Worm (Caenorhabditis elegans) whole organism, L4 larva: Measurements from ENCODE around the gene irld-55.

Experiments used
- F26F4.8 ChIP-seq: fragments of 200-800 bp; sonication (Bioruptor generic); conservative IDR thresholded peaks from 2 replicates; pipeline ENCODE4 v1.3.6; 2022; ENCODE audit warnings: missing genetic modification characterization, missing compliant biosample characterization
- F44E2.7 ChIP-seq: fragments of 200-800 bp; sonication (Bioruptor generic); IDR thresholded peaks from 2 replicates; pipeline ENCODE4 v2.1.2; 2022; ENCODE audit warnings: missing genetic modification characterization, missing compliant biosample characterization
- R02D3.7 ChIP-seq: fragments of 150-350 bp; sonication (generic microtip); optimal IDR thresholded peaks from 3 replicates; lab custom pipeline; 2014; ENCODE audit warnings: missing biosample characterization, missing genetic modification characterization
- ZK546.5 ChIP-seq, 2 experiments: sonication (generic microtip); optimal IDR thresholded peaks; 2 replicates each; lab custom pipeline; 2017; ENCODE audit warnings: missing biosample characterization in 2 of 2, missing genetic modification characterization in 2 of 2
- aha-1 ChIP-seq: fragments of 150-350 bp; peaks from one replicate; lab custom pipeline; 2014; ENCODE audit warnings: missing biosample characterization, missing genetic modification characterization
- ceh-62 ChIP-seq: sonication (generic microtip); optimal IDR thresholded peaks from 2 replicates; lab custom pipeline; 2017; ENCODE audit warnings: missing biosample characterization, missing genetic modification characterization
- ceh-82 ChIP-seq: sonication (generic microtip); optimal IDR thresholded peaks from 2 replicates; lab custom pipeline; 2017; ENCODE audit warnings: missing biosample characterization, missing genetic modification characterization
- cey-2 ChIP-seq: sonication (generic microtip); optimal IDR thresholded peaks from 3 replicates; lab custom pipeline; 2017; ENCODE audit warnings: missing genetic modification characterization, mild to moderate bottlenecking, missing compliant biosample characterization, antibody characterized with exemption, borderline replicate concordance; ENCODE audit not compliant: insufficient read depth
- daf-16 ChIP-seq, 3 experiments: sonication (generic microtip); optimal IDR thresholded peaks; 2 replicates each; lab custom pipeline; 2016 to 2017; ENCODE audit warnings: missing genetic modification characterization in 3 of 3, missing genetic modification reagents in 3 of 3, mild to moderate bottlenecking in 2 of 3, missing compliant biosample characterization in 2 of 3, missing biosample characterization in 1 of 3, moderate library complexity in 1 of 3
- daf-19 ChIP-seq: fragments of 200-800 bp; sonication (Bioruptor generic); conservative IDR thresholded peaks from 2 replicates; pipeline ENCODE4 v1.3.6; 2022; ENCODE audit warnings: missing genetic modification characterization, missing compliant biosample characterization
- dmd-6 ChIP-seq: fragments of 200-800 bp; sonication (Bioruptor generic); IDR thresholded peaks from 2 replicates; pipeline ENCODE4 v1.3.6; 2022; ENCODE audit warnings: missing genetic modification reagents, missing genetic modification characterization, missing compliant biosample characterization
- dpl-1 ChIP-seq: fragments of 150-350 bp; optimal IDR thresholded peaks from 2 replicates; lab custom pipeline; 2014; ENCODE audit warnings: missing biosample characterization, missing genetic modification reagents, missing genetic modification characterization
- dve-1 ChIP-seq: sonication (generic microtip); optimal IDR thresholded peaks from 2 replicates; lab custom pipeline; 2017; ENCODE audit warnings: antibody characterized with exemption, mild to moderate bottlenecking, missing genetic modification characterization, missing compliant biosample characterization; ENCODE audit not compliant: insufficient read depth
- egl-27 ChIP-seq: sonication (generic microtip); optimal IDR thresholded peaks from 3 replicates; lab custom pipeline; 2017; ENCODE audit warnings: missing biosample characterization, missing genetic modification reagents, missing genetic modification characterization
- fkh-10 ChIP-seq: fragments of 150-350 bp; optimal IDR thresholded peaks from 2 replicates; lab custom pipeline; 2014; ENCODE audit warnings: missing biosample characterization, missing genetic modification reagents, missing genetic modification characterization
- hif-1 ChIP-seq, 2 experiments: sonication (generic microtip); optimal IDR thresholded peaks; 2 replicates each; lab custom pipeline; 2016 to 2017; ENCODE audit warnings: missing compliant biosample characterization in 2 of 2, missing genetic modification characterization in 2 of 2, missing genetic modification reagents in 2 of 2, missing genotype in 2 of 2, mild to moderate bottlenecking in 1 of 2
- hlh-30 ChIP-seq: sonication (generic microtip); optimal IDR thresholded peaks from 2 replicates; lab custom pipeline; 2017; ENCODE audit warnings: antibody characterized with exemption, mild to moderate bottlenecking, missing genetic modification characterization, missing compliant biosample characterization; ENCODE audit not compliant: insufficient read depth
- jun-1 ChIP-seq: fragments of 150-350 bp; optimal IDR thresholded peaks from 2 replicates; lab custom pipeline; 2014; ENCODE audit warnings: missing biosample characterization, missing genetic modification reagents, missing genetic modification characterization
- lin-15B ChIP-seq: fragments of 150-350 bp; sonication (generic microtip); optimal IDR thresholded peaks from 3 replicates; lab custom pipeline; 2014; ENCODE audit warnings: missing biosample characterization, missing genetic modification characterization
- lin-29 ChIP-seq: fragments of 200-800 bp; sonication (Bioruptor generic); IDR thresholded peaks from 2 replicates; pipeline ENCODE4 v1.3.6; 2022; ENCODE audit warnings: missing genetic modification reagents, missing genetic modification characterization, missing compliant biosample characterization
- lsy-2 ChIP-seq, 2 experiments: fragments of 150-350 bp in 1 of 2; sonication (generic microtip) in 1 of 2; optimal IDR thresholded peaks; 2 replicates each; lab custom pipeline; 2014 to 2017; ENCODE audit warnings: missing biosample characterization in 2 of 2, missing genetic modification characterization in 2 of 2
- madf-5 ChIP-seq, 2 experiments: fragments of 200-800 bp; sonication (Bioruptor generic); IDR thresholded peaks; 2 replicates each; pipeline ENCODE4 v1.3.6; 2022; ENCODE audit warnings: missing compliant biosample characterization in 2 of 2, missing genetic modification characterization in 2 of 2
- mdl-1 ChIP-seq, 2 experiments: fragments of 150-350 bp in 1 of 2; sonication (generic microtip) in 1 of 2; optimal IDR thresholded peaks; 2 replicates each; lab custom pipeline; 2014 to 2017; ENCODE audit warnings: missing biosample characterization in 2 of 2, missing genetic modification characterization in 2 of 2
- mdt-29 ChIP-seq: fragments of 200-800 bp; sonication (Bioruptor generic); IDR thresholded peaks from 2 replicates; pipeline ENCODE4 v1.3.6; 2022; ENCODE audit warnings: missing genetic modification reagents, missing genetic modification characterization, missing compliant biosample characterization
- mes-2 ChIP-seq: sonication (generic microtip); optimal IDR thresholded peaks from 2 replicates; lab custom pipeline; 2016; ENCODE audit warnings: missing genotype, mild to moderate bottlenecking, missing genetic modification characterization, missing compliant biosample characterization; ENCODE audit not compliant: poor library complexity, severe bottlenecking
- mxl-2 ChIP-seq: fragments of 200-800 bp; sonication (Bioruptor generic); conservative IDR thresholded peaks from 2 replicates; pipeline ENCODE4 v1.3.6; 2022; ENCODE audit warnings: missing genetic modification reagents, missing genetic modification characterization, missing compliant biosample characterization
- nhr-11 ChIP-seq: fragments of 150-350 bp; optimal IDR thresholded peaks from 2 replicates; lab custom pipeline; 2014; ENCODE audit warnings: missing biosample characterization, missing genetic modification characterization
- nhr-111 ChIP-seq: fragments of 200-800 bp; sonication (Bioruptor generic); optimal IDR thresholded peaks from 2 replicates; lab custom pipeline; 2018; ENCODE audit warnings: mild to moderate bottlenecking, missing genetic modification characterization, missing compliant biosample characterization
- nhr-237 ChIP-seq: sonication (generic microtip); optimal IDR thresholded peaks from 2 replicates; lab custom pipeline; 2017; ENCODE audit warnings: missing biosample characterization, missing genetic modification characterization
- nhr-28 ChIP-seq: fragments of 150-350 bp; optimal IDR thresholded peaks from 2 replicates; lab custom pipeline; 2014; ENCODE audit warnings: missing biosample characterization, missing genetic modification characterization
- nhr-76 ChIP-seq: fragments of 150-350 bp; optimal IDR thresholded peaks from 2 replicates; lab custom pipeline; 2014; ENCODE audit warnings: missing biosample characterization, missing genetic modification characterization
- nhr-77 ChIP-seq: fragments of 150-350 bp; optimal IDR thresholded peaks from 2 replicates; lab custom pipeline; 2014; ENCODE audit warnings: missing biosample characterization, missing genetic modification characterization
- pha-4 ChIP-seq, 2 experiments: fragments of 150-350 bp in 1 of 2; fragments of 200-800 bp in 1 of 2; sonication (Bioruptor generic) in 1 of 2; IDR thresholded peaks in 1 of 2; optimal IDR thresholded peaks in 1 of 2; 2 replicates each; pipeline versions ENCODE4 v1.3.6 to Lab custom; 2014 to 2022; ENCODE audit warnings: missing genetic modification characterization in 2 of 2, missing genetic modification reagents in 2 of 2, missing biosample characterization in 1 of 2, missing compliant biosample characterization in 1 of 2
- php-3 ChIP-seq: fragments of 200-800 bp; sonication (Bioruptor generic); IDR thresholded peaks from 2 replicates; pipeline ENCODE4 v1.3.6; 2022; ENCODE audit warnings: missing genetic modification reagents, missing genetic modification characterization, missing compliant biosample characterization
- pqm-1 ChIP-seq: sonication (generic microtip); optimal IDR thresholded peaks from 2 replicates; lab custom pipeline; 2017; ENCODE audit warnings: missing biosample characterization, missing genetic modification characterization
- saeg-2 ChIP-seq: fragments of 200-800 bp; sonication (Bioruptor generic); IDR thresholded peaks from 2 replicates; pipeline ENCODE4 v1.3.6; 2022; ENCODE audit warnings: missing genetic modification reagents, missing genetic modification characterization, missing compliant biosample characterization
- sdz-12 ChIP-seq: fragments of 200-800 bp; sonication (Bioruptor generic); optimal IDR thresholded peaks from 2 replicates; lab custom pipeline; 2018; ENCODE audit warnings: mild to moderate bottlenecking, missing genetic modification characterization, missing compliant biosample characterization
- spr-3 ChIP-seq: fragments of 200-800 bp; sonication (Bioruptor generic); optimal IDR thresholded peaks from 2 replicates; lab custom pipeline; 2018; ENCODE audit warnings: mild to moderate bottlenecking, missing genetic modification characterization, missing compliant biosample characterization
- tag-97 ChIP-seq: fragments of 200-800 bp; sonication (Bioruptor generic); IDR thresholded peaks from 2 replicates; pipeline ENCODE4 v1.3.6; 2022; ENCODE audit warnings: missing genetic modification characterization, missing compliant biosample characterization
- tra-1 ChIP-seq: fragments of 200-800 bp; sonication (Bioruptor generic); IDR thresholded peaks from 2 replicates; pipeline ENCODE4 v1.3.6; 2022; ENCODE audit warnings: missing genetic modification reagents, missing genetic modification characterization, missing compliant biosample characterization
- zag-1 ChIP-seq: fragments of 150-350 bp; optimal IDR thresholded peaks from 2 replicates; lab custom pipeline; 2014; ENCODE audit warnings: missing biosample characterization, missing genetic modification characterization
- zfp-2 ChIP-seq: sonication (generic microtip); optimal IDR thresholded peaks from 2 replicates; lab custom pipeline; 2016; ENCODE audit warnings: mild to moderate bottlenecking, missing genetic modification characterization, missing compliant biosample characterization
- zfp-3 ChIP-seq: fragments of 200-800 bp; sonication (Bioruptor generic); conservative IDR thresholded peaks from 2 replicates; pipeline ENCODE4 v1.3.6; 2022; ENCODE audit warnings: missing genetic modification reagents, missing genetic modification characterization, missing compliant biosample characterization
- ztf-11 ChIP-seq: fragments of 150-350 bp; optimal IDR thresholded peaks from 2 replicates; lab custom pipeline; 2014; ENCODE audit warnings: missing biosample characterization, missing genetic modification characterization
- ztf-7 ChIP-seq: fragments of 150-350 bp; optimal IDR thresholded peaks from 2 replicates; lab custom pipeline; 2014; ENCODE audit warnings: missing biosample characterization, missing genetic modification characterization

Gene irld-55

DNA sequence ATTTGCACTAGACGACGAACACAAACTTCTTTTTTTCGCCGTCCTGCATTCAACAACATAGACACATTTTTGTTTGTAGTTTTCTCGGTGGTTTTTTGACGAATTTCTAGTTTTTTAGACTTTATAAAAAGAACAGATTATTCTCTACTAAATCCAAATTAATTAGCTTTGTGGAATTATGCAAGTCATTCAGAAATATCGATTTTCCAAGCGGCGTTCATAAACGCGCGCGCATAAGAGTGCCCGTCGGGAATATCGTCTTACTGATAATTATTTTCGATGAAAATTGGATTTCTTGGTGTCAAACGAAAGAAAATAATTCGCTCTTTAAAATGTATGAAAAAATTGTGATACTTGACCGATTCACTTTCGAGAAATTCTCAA is 14.6 kb downstream of the irld-55 start:
- no peak for TF ChIP-seq tag-97 (GFP tag; lab: Robert Waterston, UW)
- no peak for TF ChIP-seq F44E2.7

DNA sequence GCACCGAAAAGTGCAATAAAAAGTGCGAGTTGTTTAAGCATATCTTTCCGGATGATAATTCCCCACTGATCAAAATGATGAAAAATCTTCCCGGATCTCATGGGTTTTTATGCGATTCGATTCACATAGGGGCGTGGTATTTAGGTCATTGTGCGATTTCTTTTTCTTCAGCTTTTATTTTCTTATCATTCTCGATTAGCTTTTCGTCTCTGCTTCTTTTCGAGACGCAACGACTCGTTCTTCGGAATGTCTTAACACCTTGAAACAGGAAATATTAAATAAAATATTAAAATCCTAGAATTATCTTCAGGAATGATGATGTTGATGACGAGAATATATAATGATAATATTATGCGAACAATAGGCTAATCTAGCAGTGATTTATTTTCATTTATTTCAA is 23.7 kb downstream of the irld-55 start, which contains the start of gene Y37A1B.7:
Gene Y37A1B.7, minus strand, starts transcription at position 101 of the 400 bp plus-strand sequence.
- TF ChIP-seq mxl-2 (no peak), spr-3 (GFP tag; lab: Kevin White, UChicago) (no peak), ztf-11 (tag; lab: Kevin White, UChicago) (no peak), R02D3.7 (tag; lab: Kevin White, UChicago) (no peak), sdz-12 (GFP tag; lab: Kevin White, UChicago) (no peak), hlh-30 (no peak), madf-5 (GFP tag; IDR thresholded peaks at IDR 0.05; lab: Robert Waterston, UW) (no peak), hif-1 (tag; optimal IDR thresholded peaks at IDR 0.05; lab: Kevin White, UChicago) (no peak), nhr-111 (GFP tag; lab: Kevin White, UChicago) (no peak), ceh-62 (tag; lab: Kevin White, UChicago) (no peak), lsy-2 (tag; optimal IDR thresholded peaks at IDR 0.05; lab: Kevin White, UChicago) (no peak)

DNA sequence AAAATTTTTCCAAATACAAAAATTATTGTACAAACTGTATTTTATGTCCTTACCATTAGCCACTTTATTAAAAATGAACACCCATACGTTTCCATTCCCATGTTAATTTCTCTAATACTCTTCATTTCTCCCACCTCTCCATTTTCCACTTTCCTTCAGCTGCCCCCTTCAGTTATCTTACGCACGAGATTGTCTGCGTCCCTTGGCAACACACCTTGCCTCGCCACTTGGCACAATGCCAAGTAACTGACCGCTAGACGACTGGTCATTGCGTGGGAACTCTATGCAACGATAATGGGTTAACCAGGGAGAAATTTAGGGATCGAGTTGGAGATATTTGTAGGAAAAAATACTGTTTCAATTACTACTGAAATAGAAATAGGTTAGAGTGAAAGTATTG is 26.8 kb downstream of the irld-55 start:
- peak in 1 of 2 experiments; percentile 8 for TF ChIP-seq mdl-1 (tag; optimal IDR thresholded peaks at IDR 0.05; lab: Kevin White, UChicago)
- no peak for TF ChIP-seq zfp-3

DNA sequence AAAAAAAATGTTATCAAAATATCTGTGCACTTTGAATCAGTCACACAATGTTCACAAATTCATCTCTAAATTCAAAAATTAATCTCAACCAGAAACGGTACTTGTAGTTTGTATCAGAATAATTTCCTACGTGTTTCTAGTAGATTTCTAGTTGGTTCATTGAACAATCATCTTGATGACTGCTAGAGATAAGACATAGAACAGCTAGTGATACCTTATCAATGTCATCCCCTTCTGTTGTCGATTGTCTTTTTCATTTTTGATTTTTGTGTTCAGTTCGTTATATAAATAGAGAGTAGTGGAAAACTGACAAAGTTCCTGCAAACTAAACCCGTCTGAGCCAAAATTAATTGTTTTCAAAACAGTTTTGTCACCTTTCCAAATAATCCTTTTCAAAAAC is 30.4 kb downstream of the irld-55 start:
- TF ChIP-seq nhr-11 (no peak), pha-4 (GFP tag; IDR thresholded peaks at IDR 0.05; lab: Robert Waterston, UW) (no peak), pha-4 (tag; optimal IDR thresholded peaks at IDR 0.05; lab: Kevin White, UChicago) (no peak), R02D3.7 (tag; lab: Kevin White, UChicago) (no peak), ceh-62 (tag; lab: Kevin White, UChicago) (no peak), daf-16 (GFP tag; optimal IDR thresholded peaks at IDR 0.05; lab: Kevin White, UChicago) (no peak), daf-16 (tag; optimal IDR thresholded peaks at IDR 0.05; lab: Kevin White, UChicago) (peak; percentile 63), pqm-1 (peak; percentile 52), mes-2 (tag; lab: Kevin White, UChicago) (no peak), fkh-10 (GFP tag; lab: Kevin White, UChicago) (no peak), F26F4.8 (GFP tag; lab: Robert Waterston, UW) (no peak), egl-27 (tag; lab: Kevin White, UChicago) (no peak), nhr-77 (no peak), sdz-12 (GFP tag; lab: Kevin White, UChicago) (no peak), zag-1 (tag; lab: Kevin White, UChicago) (no peak), hif-1 (tag; optimal IDR thresholded peaks at IDR 0.05; lab: Kevin White, UChicago) (peak in 1 of 2 experiments; percentile 88), lin-15B (tag; lab: Kevin White, UChicago) (no peak), ZK546.5 (tag; optimal IDR thresholded peaks at IDR 0.05; lab: Kevin White, UChicago) (no peak), mdt-29 (no peak), dve-1 (tag; lab: Kevin White, UChicago) (peak; percentile 71), mdl-1 (tag; optimal IDR thresholded peaks at IDR 0.05; lab: Kevin White, UChicago) (no peak), dmd-6 (GFP tag; lab: Robert Waterston, UW) (peak; percentile 72), aha-1 (tag; lab: Kevin White, UChicago) (no peak), saeg-2 (GFP tag; lab: Robert Waterston, UW) (no peak), ztf-7 (tag; lab: Kevin White, UChicago) (no peak), zfp-2 (tag; lab: Kevin White, UChicago) (no peak), tra-1 (GFP tag; lab: Robert Waterston, UW) (no peak), daf-19 (GFP tag; lab: Robert Waterston, UW) (no peak), ceh-82 (tag; lab: Kevin White, UChicago) (no peak), mxl-2 (no peak), nhr-76 (tag; lab: Kevin White, UChicago) (no peak), jun-1 (tag; lab: Kevin White, UChicago) (no peak), cey-2 (no peak), dpl-1 (GFP tag; lab: Kevin White, UChicago) (no peak), php-3 (GFP tag; lab: Robert Waterston, UW) (no peak), lin-29 (no peak), nhr-237 (tag; lab: Kevin White, UChicago) (no peak), nhr-28 (tag; lab: Kevin White, UChicago) (peak; percentile 99)
